Worm (Caenorhabditis elegans): ENCODE measurements around the gene irld-2.

ce11 chrX:13357673-13358072 lies 37.2 kb downstream of the irld-2 start:
- TF ChIP-seq flt-1 (GFP tag; IDR thresholded peaks at IDR 0.05) (no peak), ztf-23 (GFP tag; IDR thresholded peaks at IDR 0.05) (no peak), ztf-29 (GFP tag; IDR thresholded peaks at IDR 0.05) (no peak), klf-2 (GFP tag; conservative IDR thresholded peaks at IDR 0.05) (no peak), tab-1 (GFP tag; IDR thresholded peaks at IDR 0.05) (no peak), ref-1 (GFP tag; conservative IDR thresholded peaks at IDR 0.05) (no peak), cog-1 (tag; optimal IDR thresholded peaks at IDR 0.05) (no peak), med-1 (GFP tag; optimal IDR thresholded peaks at IDR 0.05; ENCODE audit: insufficient read depth) (no peak)
